Worm (Caenorhabditis elegans) whole organism, L2 larva: Measurements from ENCODE around the gene nspb-4.

ENCODE experiments used
- lin-13 ChIP-seq: fragments of 150-350 bp; optimal IDR thresholded peaks from 2 replicates; lab custom pipeline; 2014; ENCODE audit warnings: missing biosample characterization, missing genetic modification reagents, missing genetic modification characterization
- ztf-11 ChIP-seq: sonication (generic microtip); optimal IDR thresholded peaks from 2 replicates; lab custom pipeline; 2017; ENCODE audit warnings: missing biosample characterization, missing genetic modification characterization

ce11 chrIV:6552036-6552435, 46.0 kb upstream of the nspb-4 start:
- TF ChIP-seq ztf-11 (no peak), lin-13 (GFP tag; lab: Kevin White, UChicago) (no peak)
